Worm (Caenorhabditis elegans) whole organism, L4 larva: ENCODE results near the gene F45E1.5.

ENCODE experiments used
- egl-27 ChIP-seq: sonication (generic microtip); optimal IDR thresholded peaks from 3 replicates; lab custom pipeline; 2017; ENCODE audit warnings: missing biosample characterization, missing genetic modification reagents, missing genetic modification characterization
- lim-7 ChIP-seq: fragments of 200-800 bp; sonication (Bioruptor generic); IDR thresholded peaks from 2 replicates; pipeline ENCODE4 v1.3.6; 2022; ENCODE audit warnings: missing genetic modification characterization, missing compliant biosample characterization
- mdl-1 ChIP-seq, 2 experiments: fragments of 150-350 bp in 1 of 2; sonication (generic microtip) in 1 of 2; optimal IDR thresholded peaks; 2 replicates each; lab custom pipeline; 2014 to 2017; ENCODE audit warnings: missing biosample characterization in 2 of 2, missing genetic modification characterization in 2 of 2
- nhr-10 ChIP-seq: fragments of 150-350 bp; optimal IDR thresholded peaks from 2 replicates; lab custom pipeline; 2014; ENCODE audit warnings: missing biosample characterization, missing genetic modification characterization
- nhr-11 ChIP-seq: fragments of 150-350 bp; optimal IDR thresholded peaks from 2 replicates; lab custom pipeline; 2014; ENCODE audit warnings: missing biosample characterization, missing genetic modification characterization
- pqm-1 ChIP-seq: sonication (generic microtip); optimal IDR thresholded peaks from 2 replicates; lab custom pipeline; 2017; ENCODE audit warnings: missing biosample characterization, missing genetic modification characterization

- no peak for TF ChIP-seq nhr-10 (tag; lab: Kevin White, UChicago)
- no peak for TF ChIP-seq mdl-1 (tag; optimal IDR thresholded peaks at IDR 0.05; lab: Kevin White, UChicago)
- TF ChIP-seq pqm-1 (tag; lab: Kevin White, UChicago): no peak
- no peak for TF ChIP-seq lim-7 (GFP tag; lab: Robert Waterston, UW)
- TF ChIP-seq nhr-11: no peak
- TF ChIP-seq egl-27: no peak
Observed at ce11 chrX:7992102-7992501, 15.6 kb downstream of the F45E1.5 start.
